Fruit fly (Drosophila melanogaster) whole organism, embryonic: ENCODE results near the gene spn-B.

Source experiments
- ATbp ChIP-seq: fragments of 200-800 bp; sonication (Bioruptor generic); optimal IDR thresholded peaks from 2 replicates; lab custom pipeline; 2017; ENCODE audit warnings: missing biosample characterization, mild to moderate bottlenecking, missing genetic modification characterization, missing genetic modification reagents
- Abd-B ChIP-seq: fragments of 200-800 bp; sonication (Bioruptor generic); optimal IDR thresholded peaks from 2 replicates; lab custom pipeline; 2018; ENCODE audit warnings: missing biosample characterization, mild to moderate bottlenecking, missing genetic modification characterization, moderate library complexity
- B-H2 ChIP-seq: fragments of 200-800 bp; sonication (Bioruptor generic); optimal IDR thresholded peaks from 2 replicates; lab custom pipeline; 2018; ENCODE audit warnings: missing biosample characterization, mild to moderate bottlenecking, missing genetic modification characterization
- Bteb2 ChIP-seq: fragments of 200-800 bp; sonication (Bioruptor generic); optimal IDR thresholded peaks from 2 replicates; lab custom pipeline; 2016; ENCODE audit warnings: missing biosample characterization, missing genetic modification characterization
- CG10321 ChIP-seq: fragments of 200-800 bp; sonication (Bioruptor generic); IDR thresholded peaks from 2 replicates; pipeline ENCODE4 v1.3.6; 2022; ENCODE audit warnings: missing biosample characterization, missing genetic modification characterization
- CG11093 ChIP-seq: fragments of 200-800 bp; sonication (Bioruptor generic); IDR thresholded peaks from 3 replicates; pipeline ENCODE4 v1.3.6; 2022; ENCODE audit warnings: missing biosample characterization, missing genetic modification characterization
- CG12155 ChIP-seq: fragments of 200-800 bp; sonication (Bioruptor generic); optimal IDR thresholded peaks from 3 replicates; lab custom pipeline; 2016; ENCODE audit warnings: missing biosample characterization, missing genetic modification characterization
- CG12299 ChIP-seq: fragments of 200-800 bp; sonication (Bioruptor generic); optimal IDR thresholded peaks from 2 replicates; lab custom pipeline; 2018; ENCODE audit warnings: missing biosample characterization, mild to moderate bottlenecking, missing genetic modification characterization
- CG12391 ChIP-seq: fragments of 200-800 bp; sonication (Bioruptor generic); optimal IDR thresholded peaks from 3 replicates; lab custom pipeline; 2018; ENCODE audit warnings: missing biosample characterization, mild to moderate bottlenecking, missing genetic modification characterization, moderate library complexity
- CG14441 ChIP-seq: fragments of 200-800 bp; sonication (Bioruptor generic); IDR thresholded peaks from 2 replicates; pipeline ENCODE4 v1.3.6; 2022; ENCODE audit warnings: missing biosample characterization, missing genetic modification characterization
- CG14860 ChIP-seq: fragments of 200-800 bp; sonication (Bioruptor generic); IDR thresholded peaks from 3 replicates; pipeline ENCODE4 v1.3.6; 2022; ENCODE audit warnings: missing biosample characterization, missing genetic modification characterization; ENCODE audit not compliant: partially characterized antibody
- CG17359 ChIP-seq: fragments of 200-800 bp; sonication (Bioruptor generic); optimal IDR thresholded peaks from 3 replicates; lab custom pipeline; 2018; ENCODE audit warnings: missing biosample characterization, mild to moderate bottlenecking, missing genetic modification characterization, moderate library complexity
- CG17802 ChIP-seq: fragments of 200-800 bp; sonication (Bioruptor generic); optimal IDR thresholded peaks from 2 replicates; lab custom pipeline; 2018; ENCODE audit warnings: missing biosample characterization, mild to moderate bottlenecking, missing genetic modification characterization, moderate library complexity
- CG2116 ChIP-seq: fragments of 200-800 bp; sonication (Bioruptor generic); optimal IDR thresholded peaks from 3 replicates; lab custom pipeline; 2018; ENCODE audit warnings: missing biosample characterization, mild to moderate bottlenecking, missing genetic modification characterization
- CG2202 ChIP-seq: fragments of 200-800 bp; sonication (Bioruptor generic); optimal IDR thresholded peaks from 2 replicates; lab custom pipeline; 2018; ENCODE audit warnings: missing biosample characterization, mild to moderate bottlenecking, missing genetic modification characterization
- CG32532 ChIP-seq: fragments of 200-800 bp; sonication (Bioruptor generic); IDR thresholded peaks from 2 replicates; pipeline ENCODE4 v1.3.6; 2022; ENCODE audit warnings: missing biosample characterization, missing genetic modification characterization
- CG3407 ChIP-seq: fragments of 200-800 bp; sonication (Bioruptor generic); optimal IDR thresholded peaks from 2 replicates; lab custom pipeline; 2018; ENCODE audit warnings: missing biosample characterization, mild to moderate bottlenecking, missing genetic modification characterization
- CG3995 ChIP-seq: fragments of 200-800 bp; sonication (Bioruptor generic); optimal IDR thresholded peaks from 3 replicates; lab custom pipeline; 2016; ENCODE audit warnings: missing biosample characterization, missing genetic modification characterization
- CG4404 ChIP-seq: fragments of 200-800 bp; sonication (Bioruptor generic); IDR thresholded peaks from 2 replicates; pipeline ENCODE4 v1.3.6; 2022; ENCODE audit warnings: missing biosample characterization, missing genetic modification characterization
- CG6683 ChIP-seq: fragments of 200-800 bp; sonication (Bioruptor generic); optimal IDR thresholded peaks from 2 replicates; lab custom pipeline; 2017; ENCODE audit warnings: missing biosample characterization, mild to moderate bottlenecking, missing genetic modification characterization, missing genetic modification reagents
- CG7556 ChIP-seq: fragments of 200-800 bp; sonication (Bioruptor generic); optimal IDR thresholded peaks from 2 replicates; lab custom pipeline; 2017; ENCODE audit warnings: missing biosample characterization, mild to moderate bottlenecking, missing genetic modification characterization
- CG8089 ChIP-seq: fragments of 200-800 bp; sonication (Bioruptor generic); optimal IDR thresholded peaks from 3 replicates; lab custom pipeline; 2016; ENCODE audit warnings: missing biosample characterization, missing genetic modification characterization
- CG9215 ChIP-seq: fragments of 200-800 bp; sonication (Bioruptor generic); IDR thresholded peaks from 2 replicates; pipeline ENCODE4 v1.3.6; 2022; ENCODE audit warnings: missing biosample characterization, missing genetic modification characterization
- CrebB ChIP-seq: fragments of 200-800 bp; sonication (Bioruptor generic); optimal IDR thresholded peaks from 3 replicates; lab custom pipeline; 2018; ENCODE audit warnings: missing biosample characterization, mild to moderate bottlenecking, missing genetic modification characterization
- Dip2 ChIP-seq: fragments of 200-800 bp; sonication (Bioruptor generic); IDR thresholded peaks from 2 replicates; pipeline ENCODE4 v1.3.6; 2022; ENCODE audit warnings: missing biosample characterization, missing genetic modification characterization
- Drgx ChIP-seq: fragments of 200-800 bp; sonication (Bioruptor generic); IDR thresholded peaks from 2 replicates; pipeline ENCODE4 v1.3.6; 2022; ENCODE audit warnings: missing biosample characterization, missing genetic modification characterization
- HHEX ChIP-seq: fragments of 200-800 bp; sonication (Bioruptor generic); optimal IDR thresholded peaks from 3 replicates; lab custom pipeline; 2017; ENCODE audit warnings: missing biosample characterization, mild to moderate bottlenecking, missing genetic modification characterization, missing genetic modification reagents
- Jarid2 ChIP-seq: fragments of 200-800 bp; sonication (Bioruptor generic); optimal IDR thresholded peaks from 3 replicates; lab custom pipeline; 2017; ENCODE audit warnings: mild to moderate bottlenecking, missing biosample characterization, missing genetic modification reagents, missing genetic modification characterization
- Med ChIP-seq: fragments of 200-800 bp; sonication (Bioruptor generic); peaks from one replicate; lab custom pipeline; 2016; ENCODE audit warnings: missing biosample characterization, missing genetic modification characterization, mild to moderate bottlenecking, inconsistent platforms, moderate library complexity
- Mrtf ChIP-seq: fragments of 200-800 bp; sonication (Bioruptor generic); IDR thresholded peaks from 3 replicates; pipeline ENCODE4 v1.3.6; 2022; ENCODE audit warnings: missing biosample characterization, missing genetic modification characterization
- NC2β ChIP-seq: fragments of 200-800 bp; sonication (Bioruptor generic); optimal IDR thresholded peaks from 2 replicates; lab custom pipeline; 2016; ENCODE audit warnings: missing biosample characterization, missing genetic modification characterization
- Oli ChIP-seq: fragments of 200-800 bp; sonication (Bioruptor generic); optimal IDR thresholded peaks from 2 replicates; lab custom pipeline; 2018; ENCODE audit warnings: missing biosample characterization, mild to moderate bottlenecking, missing genetic modification characterization, moderate library complexity
- PHDP ChIP-seq: fragments of 200-800 bp; sonication (Bioruptor generic); optimal IDR thresholded peaks from 3 replicates; lab custom pipeline; 2018; ENCODE audit warnings: missing biosample characterization, mild to moderate bottlenecking, missing genetic modification characterization, moderate library complexity
- Sox102F ChIP-seq: fragments of 200-800 bp; sonication (Bioruptor generic); optimal IDR thresholded peaks from 2 replicates; lab custom pipeline; 2018; ENCODE audit warnings: missing biosample characterization, mild to moderate bottlenecking, missing genetic modification characterization, moderate library complexity
- Sry-δ ChIP-seq: fragments of 200-800 bp; sonication (Bioruptor generic); optimal IDR thresholded peaks from 2 replicates; lab custom pipeline; 2016; ENCODE audit warnings: missing biosample characterization, missing genetic modification characterization
- da ChIP-seq: fragments of 200-800 bp; sonication (Bioruptor generic); optimal IDR thresholded peaks from 2 replicates; lab custom pipeline; 2016; ENCODE audit warnings: missing biosample characterization, missing genetic modification characterization
- grau ChIP-seq: fragments of 200-800 bp; optimal IDR thresholded peaks from 3 replicates; lab custom pipeline; 2019; ENCODE audit warnings: missing biosample characterization, mild to moderate bottlenecking, missing genetic modification characterization, moderate library complexity
- hb ChIP-seq: fragments of 200-800 bp; sonication (Bioruptor generic); IDR thresholded peaks from 3 replicates; pipeline ENCODE4 v1.3.6; 2022; ENCODE audit warnings: missing biosample characterization, missing genetic modification characterization; ENCODE audit not compliant: partially characterized antibody
- kay ChIP-seq: fragments of 200-800 bp; sonication (Bioruptor generic); optimal IDR thresholded peaks from 2 replicates; lab custom pipeline; 2016; ENCODE audit warnings: missing biosample characterization, missing genetic modification characterization
- lab ChIP-seq: fragments of 200-800 bp; sonication (Bioruptor generic); optimal IDR thresholded peaks from 3 replicates; lab custom pipeline; 2017; ENCODE audit warnings: missing biosample characterization, missing genetic modification characterization, mild to moderate bottlenecking, moderate library complexity, missing genetic modification reagents
- onecut ChIP-seq: fragments of 200-800 bp; sonication (Bioruptor generic); IDR thresholded peaks from 2 replicates; pipeline ENCODE4 v1.3.6; 2022; ENCODE audit warnings: missing biosample characterization, missing genetic modification characterization
- prd ChIP-seq, 3 experiments: fragments of >200 bp in 2 of 3; fragments of 200-800 bp in 1 of 3; sonication (Bioruptor generic) in 1 of 3; optimal IDR thresholded peaks in 2 of 3; IDR thresholded peaks in 1 of 3; 2 replicates in 2 of 3; 3 replicates in 1 of 3; pipeline versions ENCODE4 v1.3.6 to Lab custom; 2017 to 2022; ENCODE audit warnings: missing biosample characterization in 1 of 3, missing genetic modification characterization in 1 of 3
- sisA ChIP-seq: fragments of 200-800 bp; sonication (Bioruptor generic); IDR thresholded peaks from 2 replicates; pipeline ENCODE4 v1.3.6; 2022; ENCODE audit warnings: missing biosample characterization, missing genetic modification characterization
- sr ChIP-seq: fragments of 200-800 bp; sonication (Bioruptor generic); IDR thresholded peaks from 3 replicates; pipeline ENCODE4 v1.3.6; 2022; ENCODE audit warnings: missing biosample characterization, missing genetic modification characterization
- tgo ChIP-seq: fragments of 200-800 bp; sonication (Bioruptor generic); IDR thresholded peaks from 3 replicates; pipeline ENCODE4 v1.3.6; 2022; ENCODE audit warnings: missing biosample characterization, missing genetic modification characterization
- usp ChIP-seq: fragments of >200 bp; optimal IDR thresholded peaks from 2 replicates; lab custom pipeline; 2017; ENCODE audit warnings: missing biosample characterization, missing genetic modification characterization
- wdn ChIP-seq: fragments of 200-800 bp; sonication (Bioruptor generic); IDR thresholded peaks from 2 replicates; pipeline ENCODE4 v1.3.6; 2022; ENCODE audit warnings: missing biosample characterization, missing genetic modification characterization
- wek ChIP-seq: fragments of 200-800 bp; sonication (Bioruptor generic); optimal IDR thresholded peaks from 3 replicates; lab custom pipeline; 2018; ENCODE audit warnings: missing biosample characterization, mild to moderate bottlenecking, missing genetic modification characterization, moderate library complexity

The spn-B gene

DNA sequence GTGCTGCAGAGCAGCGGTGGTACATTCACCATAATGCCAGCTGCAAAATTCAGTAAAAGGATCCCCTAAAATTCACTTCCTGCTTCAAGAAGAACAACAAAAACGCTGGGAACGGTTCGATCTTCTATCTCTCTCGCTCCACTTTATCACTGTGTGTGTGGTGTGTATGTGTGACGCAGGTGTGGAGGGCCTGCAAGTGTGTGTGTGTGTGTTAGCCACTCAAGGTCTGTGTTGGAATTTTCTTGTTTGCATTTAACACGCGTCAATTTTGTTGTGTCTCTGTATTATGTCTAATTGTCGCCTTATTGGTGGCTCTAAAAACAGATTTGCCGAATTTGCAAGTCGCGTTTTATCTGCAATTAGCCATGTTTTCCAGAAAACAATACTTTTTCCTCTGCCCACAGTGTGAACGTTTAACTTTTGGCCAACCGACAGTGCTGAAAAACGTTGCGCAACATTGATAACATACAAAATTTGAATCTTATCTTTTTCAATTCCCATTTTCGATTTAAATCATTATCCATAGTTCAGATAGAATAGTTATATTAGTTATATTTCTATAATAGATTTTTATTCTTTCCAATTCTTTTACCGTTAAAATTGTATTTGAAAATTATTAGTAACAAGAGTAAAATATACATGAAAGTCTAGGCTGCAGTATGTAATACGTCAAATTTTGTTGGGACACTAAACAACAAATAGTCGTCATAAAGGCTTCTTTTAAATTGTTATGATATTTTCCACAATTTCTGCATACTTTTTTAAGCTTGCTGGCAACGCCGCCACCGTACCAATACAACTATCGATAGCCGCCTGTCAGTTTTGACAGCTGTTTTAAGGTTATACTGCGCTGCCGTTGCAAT, 1.4 kb upstream of the spn-B start, which contains the start of the genes Afti and ATPsynE (continued):
- peak; percentile 55 for TF ChIP-seq CG4404 (GFP tag; lab: Robert Waterston, UW)
- peak; percentile 22 for TF ChIP-seq CG12299 (tag; lab: Kevin White, UChicago)
- no peak for TF ChIP-seq CG10321 (GFP tag; lab: Robert Waterston, UW)
- peak; percentile 50; the same call in 1 of the 3 replicates for TF ChIP-seq CG11093
- TF ChIP-seq CG9215, result peak; percentile 64
- peak; percentile 60 for TF ChIP-seq CG8089 (GFP tag; lab: Kevin White, UChicago)
- no peak for TF ChIP-seq sr (GFP tag; lab: Robert Waterston, UW)
- peak; percentile 44; the same call in 2 of the 3 replicates for TF ChIP-seq hb (GFP tag; lab: Robert Waterston, UW)
- peak; percentile 70 for TF ChIP-seq grau
- TF ChIP-seq wek (GFP tag; lab: Kevin White, UChicago), result no peak
- TF ChIP-seq CG12155 (GFP tag; lab: Kevin White, UChicago), result peak; percentile 69
- no peak for TF ChIP-seq prd (optimal IDR thresholded peaks at IDR 0.05; lab: Kevin White, UChicago)
- TF ChIP-seq prd (GFP tag; IDR thresholded peaks at IDR 0.05; lab: Robert Waterston, UW), result peak; percentile 75; the same call in 2 of the 3 replicates
- peak; percentile 78 for TF ChIP-seq Sry-δ (GFP tag; lab: Kevin White, UChicago)
- TF ChIP-seq lab (GFP tag; lab: Kevin White, UChicago), result no peak
- TF ChIP-seq CG3407, result no peak
- peak; percentile 51 for TF ChIP-seq PHDP
- TF ChIP-seq ATbp (GFP tag; lab: Kevin White, UChicago), result peak; percentile 34
- TF ChIP-seq Med (GFP tag; lab: Kevin White, UChicago), result peak; percentile 97
- TF ChIP-seq CG17359 (tag; lab: Kevin White, UChicago), result peak; percentile 73
- peak; percentile 84 for TF ChIP-seq CG32532 (GFP tag; lab: Robert Waterston, UW)
- TF ChIP-seq Jarid2 (GFP tag; lab: Kevin White, UChicago), result no peak
- TF ChIP-seq CrebB, result no peak
- peak; percentile 58 for TF ChIP-seq CG7556
- TF ChIP-seq onecut (GFP tag; lab: Robert Waterston, UW), result peak; percentile 45
- peak; percentile 73 for TF ChIP-seq tgo (GFP tag; lab: Robert Waterston, UW)
- TF ChIP-seq CG12391 (tag; lab: Kevin White, UChicago), result peak; percentile 74
- peak; percentile 38 for TF ChIP-seq NC2β
- TF ChIP-seq CG3995, result no peak
- no peak for TF ChIP-seq usp (GFP tag; lab: Kevin White, UChicago)
- TF ChIP-seq CG2202, result peak; percentile 9
- TF ChIP-seq da, result no peak
- TF ChIP-seq kay, result peak; percentile 25
- TF ChIP-seq Mrtf (GFP tag; lab: Robert Waterston, UW), result 0 out of 3 replicates have a peak, but pooled peaks have one; percentile 60
- no peak for TF ChIP-seq Sox102F (GFP tag; lab: Kevin White, UChicago)
- TF ChIP-seq CG14860 (GFP tag; lab: Robert Waterston, UW), result peak; percentile 59
- TF ChIP-seq Bteb2 (GFP tag; lab: Kevin White, UChicago), result no peak
- TF ChIP-seq Abd-B (GFP tag; lab: Kevin White, UChicago), result no peak
- TF ChIP-seq sisA, result peak; percentile 76
- TF ChIP-seq CG6683 (GFP tag; lab: Kevin White, UChicago), result no peak
- TF ChIP-seq HHEX (GFP tag; lab: Kevin White, UChicago), result peak; percentile 41
- TF ChIP-seq wdn, result peak; percentile 37; the same call in 1 of the 2 replicates
- 0 out of 2 replicates have a peak, but pooled peaks have one; percentile 15 for TF ChIP-seq Drgx (GFP tag; lab: Robert Waterston, UW)
- TF ChIP-seq B-H2, result peak; percentile 81
- TF ChIP-seq CG17802 (tag; lab: Kevin White, UChicago), result peak; percentile 13
- TF ChIP-seq CG2116 (GFP tag; lab: Kevin White, UChicago), result peak; percentile 68
- TF ChIP-seq Oli, result peak; percentile 44
- TF ChIP-seq Dip2 (GFP tag; lab: Robert Waterston, UW), result no peak
- peak; percentile 72 for TF ChIP-seq CG14441
